Worm (Caenorhabditis elegans) whole organism, L4 larva: Measurements from ENCODE around the gene zip-5.

Experiments
- F37D6.2 ChIP-seq: sonication (generic microtip); optimal IDR thresholded peaks from 2 replicates; lab custom pipeline; 2016; ENCODE audit warnings: mild to moderate bottlenecking, missing genetic modification characterization, missing compliant biosample characterization
- T20F7.1 ChIP-seq: fragments of 200-800 bp; sonication (Bioruptor generic); optimal IDR thresholded peaks from 2 replicates; lab custom pipeline; 2018; ENCODE audit warnings: mild to moderate bottlenecking, missing genetic modification characterization, missing compliant biosample characterization
- T26A8.4 ChIP-seq: fragments of 200-800 bp; sonication (Bioruptor generic); IDR thresholded peaks from 2 replicates; pipeline ENCODE4 v1.3.6; 2022; ENCODE audit warnings: missing genetic modification characterization, missing compliant biosample characterization
- Y105C5A.15 ChIP-seq: fragments of 200-800 bp; sonication (Bioruptor generic); IDR thresholded peaks from 2 replicates; pipeline ENCODE4 v1.3.6; 2022; ENCODE audit warnings: missing genetic modification characterization, missing compliant biosample characterization
- ZK337.2 ChIP-seq: fragments of 200-800 bp; sonication (Bioruptor generic); IDR thresholded peaks from 2 replicates; pipeline ENCODE4 v1.3.6; 2022; ENCODE audit warnings: missing genetic modification reagents, missing genetic modification characterization, missing compliant biosample characterization
- aha-1 ChIP-seq: fragments of 150-350 bp; peaks from one replicate; lab custom pipeline; 2014; ENCODE audit warnings: missing biosample characterization, missing genetic modification characterization
- cey-2 ChIP-seq: sonication (generic microtip); optimal IDR thresholded peaks from 3 replicates; lab custom pipeline; 2017; ENCODE audit warnings: missing genetic modification characterization, mild to moderate bottlenecking, missing compliant biosample characterization, antibody characterized with exemption, borderline replicate concordance; ENCODE audit not compliant: insufficient read depth
- ctbp-1 ChIP-seq: fragments of 200-800 bp; sonication (Bioruptor generic); IDR thresholded peaks from 2 replicates; pipeline ENCODE4 v1.3.6; 2022; ENCODE audit warnings: missing genetic modification reagents, missing genetic modification characterization, missing compliant biosample characterization
- daf-16 ChIP-seq, 3 experiments: sonication (generic microtip); optimal IDR thresholded peaks; 2 replicates each; lab custom pipeline; 2016 to 2017; ENCODE audit warnings: missing genetic modification characterization in 3 of 3, missing genetic modification reagents in 3 of 3, mild to moderate bottlenecking in 2 of 3, missing compliant biosample characterization in 2 of 3, missing biosample characterization in 1 of 3, moderate library complexity in 1 of 3
- dmd-6 ChIP-seq: fragments of 200-800 bp; sonication (Bioruptor generic); IDR thresholded peaks from 2 replicates; pipeline ENCODE4 v1.3.6; 2022; ENCODE audit warnings: missing genetic modification reagents, missing genetic modification characterization, missing compliant biosample characterization
- dmd-9 ChIP-seq: fragments of 200-800 bp; sonication (Bioruptor generic); IDR thresholded peaks from 2 replicates; pipeline ENCODE4 v1.3.6; 2022; ENCODE audit warnings: missing genetic modification reagents, missing genetic modification characterization, missing compliant biosample characterization
- dpl-1 ChIP-seq: fragments of 150-350 bp; optimal IDR thresholded peaks from 2 replicates; lab custom pipeline; 2014; ENCODE audit warnings: missing biosample characterization, missing genetic modification reagents, missing genetic modification characterization
- duxl-1 ChIP-seq: sonication (generic microtip); optimal IDR thresholded peaks from 2 replicates; lab custom pipeline; 2016; ENCODE audit warnings: mild to moderate bottlenecking, missing genetic modification characterization, moderate library complexity, missing compliant biosample characterization; ENCODE audit not compliant: poor library complexity
- dve-1 ChIP-seq: sonication (generic microtip); optimal IDR thresholded peaks from 2 replicates; lab custom pipeline; 2017; ENCODE audit warnings: antibody characterized with exemption, mild to moderate bottlenecking, missing genetic modification characterization, missing compliant biosample characterization; ENCODE audit not compliant: insufficient read depth
- egl-27 ChIP-seq: sonication (generic microtip); optimal IDR thresholded peaks from 3 replicates; lab custom pipeline; 2017; ENCODE audit warnings: missing biosample characterization, missing genetic modification reagents, missing genetic modification characterization
- fkh-10 ChIP-seq: fragments of 150-350 bp; optimal IDR thresholded peaks from 2 replicates; lab custom pipeline; 2014; ENCODE audit warnings: missing biosample characterization, missing genetic modification reagents, missing genetic modification characterization
- gei-8 ChIP-seq: fragments of 200-800 bp; sonication (Bioruptor generic); optimal IDR thresholded peaks from 2 replicates; lab custom pipeline; 2018; ENCODE audit warnings: mild to moderate bottlenecking, missing genetic modification characterization, missing compliant biosample characterization
- hlh-30 ChIP-seq: sonication (generic microtip); optimal IDR thresholded peaks from 2 replicates; lab custom pipeline; 2017; ENCODE audit warnings: antibody characterized with exemption, mild to moderate bottlenecking, missing genetic modification characterization, missing compliant biosample characterization; ENCODE audit not compliant: insufficient read depth
- hmg-1.1 ChIP-seq: fragments of 200-800 bp; sonication (Bioruptor generic); IDR thresholded peaks from 2 replicates; pipeline ENCODE4 v1.3.6; 2022; ENCODE audit warnings: missing genetic modification reagents, missing genetic modification characterization, missing compliant biosample characterization
- lin-1 ChIP-seq: fragments of 200-800 bp; sonication (Bioruptor generic); IDR thresholded peaks from 2 replicates; pipeline ENCODE4 v1.3.6; 2022; ENCODE audit warnings: missing genetic modification reagents, missing genetic modification characterization, missing compliant biosample characterization
- lir-3 ChIP-seq: sonication (generic microtip); optimal IDR thresholded peaks from 2 replicates; lab custom pipeline; 2016; ENCODE audit warnings: mild to moderate bottlenecking, missing genetic modification characterization, missing compliant biosample characterization
- lsy-2 ChIP-seq, 2 experiments: fragments of 150-350 bp in 1 of 2; sonication (generic microtip) in 1 of 2; optimal IDR thresholded peaks; 2 replicates each; lab custom pipeline; 2014 to 2017; ENCODE audit warnings: missing biosample characterization in 2 of 2, missing genetic modification characterization in 2 of 2
- madf-5 ChIP-seq, 2 experiments: fragments of 200-800 bp; sonication (Bioruptor generic); IDR thresholded peaks; 2 replicates each; pipeline ENCODE4 v1.3.6; 2022; ENCODE audit warnings: missing compliant biosample characterization in 2 of 2, missing genetic modification characterization in 2 of 2
- mep-1 ChIP-seq: fragments of 150-350 bp; sonication (generic microtip); optimal IDR thresholded peaks from 3 replicates; lab custom pipeline; 2014; ENCODE audit warnings: missing biosample characterization, missing genetic modification characterization
- mes-2 ChIP-seq: sonication (generic microtip); optimal IDR thresholded peaks from 2 replicates; lab custom pipeline; 2016; ENCODE audit warnings: missing genotype, mild to moderate bottlenecking, missing genetic modification characterization, missing compliant biosample characterization; ENCODE audit not compliant: poor library complexity, severe bottlenecking
- mxl-3 ChIP-seq: fragments of 200-800 bp; sonication (Bioruptor generic); optimal IDR thresholded peaks from 2 replicates; lab custom pipeline; 2018; ENCODE audit warnings: mild to moderate bottlenecking, missing genetic modification characterization, missing compliant biosample characterization
- nhr-10 ChIP-seq: fragments of 150-350 bp; optimal IDR thresholded peaks from 2 replicates; lab custom pipeline; 2014; ENCODE audit warnings: missing biosample characterization, missing genetic modification characterization
- nhr-102 ChIP-seq: sonication (generic microtip); optimal IDR thresholded peaks from 2 replicates; lab custom pipeline; 2016; ENCODE audit warnings: mild to moderate bottlenecking, missing genetic modification characterization, moderate library complexity, missing compliant biosample characterization
- nhr-237 ChIP-seq: sonication (generic microtip); optimal IDR thresholded peaks from 2 replicates; lab custom pipeline; 2017; ENCODE audit warnings: missing biosample characterization, missing genetic modification characterization
- nhr-25 ChIP-seq: sonication (generic microtip); optimal IDR thresholded peaks from 2 replicates; lab custom pipeline; 2017; ENCODE audit warnings: missing genetic modification characterization, mild to moderate bottlenecking, missing compliant biosample characterization, antibody characterized with exemption, moderate library complexity, borderline replicate concordance; ENCODE audit not compliant: insufficient read depth
- nhr-42 ChIP-seq: fragments of 200-800 bp; sonication (Bioruptor generic); IDR thresholded peaks from 2 replicates; pipeline ENCODE4 v1.3.6; 2022; ENCODE audit warnings: missing genetic modification characterization, missing compliant biosample characterization
- nhr-48 ChIP-seq: sonication (generic microtip); optimal IDR thresholded peaks from 2 replicates; lab custom pipeline; 2016; ENCODE audit warnings: mild to moderate bottlenecking, missing genetic modification characterization, missing compliant biosample characterization
- nhr-77 ChIP-seq: fragments of 150-350 bp; optimal IDR thresholded peaks from 2 replicates; lab custom pipeline; 2014; ENCODE audit warnings: missing biosample characterization, missing genetic modification characterization
- pha-4 ChIP-seq, 2 experiments: fragments of 150-350 bp in 1 of 2; fragments of 200-800 bp in 1 of 2; sonication (Bioruptor generic) in 1 of 2; IDR thresholded peaks in 1 of 2; optimal IDR thresholded peaks in 1 of 2; 2 replicates each; pipeline versions ENCODE4 v1.3.6 to Lab custom; 2014 to 2022; ENCODE audit warnings: missing genetic modification characterization in 2 of 2, missing genetic modification reagents in 2 of 2, missing biosample characterization in 1 of 2, missing compliant biosample characterization in 1 of 2
- pqm-1 ChIP-seq: sonication (generic microtip); optimal IDR thresholded peaks from 2 replicates; lab custom pipeline; 2017; ENCODE audit warnings: missing biosample characterization, missing genetic modification characterization
- rbr-2 ChIP-seq: sonication (generic microtip); optimal IDR thresholded peaks from 2 replicates; lab custom pipeline; 2016; ENCODE audit warnings: missing genotype, missing genetic modification characterization, missing compliant biosample characterization
- set-16 ChIP-seq: fragments of 200-800 bp; sonication (Bioruptor generic); IDR thresholded peaks from 2 replicates; pipeline ENCODE4 v1.3.6; 2022; ENCODE audit warnings: missing genetic modification reagents, missing genetic modification characterization, missing compliant biosample characterization
- skn-1 ChIP-seq: fragments of 150-350 bp; optimal IDR thresholded peaks from 2 replicates; lab custom pipeline; 2014; ENCODE audit warnings: missing biosample characterization, missing genetic modification characterization
- snpc-1.2 ChIP-seq: fragments of 200-800 bp; sonication (Bioruptor generic); IDR thresholded peaks from 2 replicates; pipeline ENCODE4 v1.3.6; 2022; ENCODE audit warnings: missing genetic modification reagents, missing genetic modification characterization, missing compliant biosample characterization
- spr-1 ChIP-seq: sonication (generic microtip); optimal IDR thresholded peaks from 2 replicates; lab custom pipeline; 2016; ENCODE audit warnings: mild to moderate bottlenecking, missing genetic modification characterization, missing compliant biosample characterization
- unc-130 ChIP-seq: sonication (generic microtip); optimal IDR thresholded peaks from 2 replicates; lab custom pipeline; 2016; ENCODE audit warnings: missing genetic modification reagents, missing genetic modification characterization, missing compliant biosample characterization
- unc-62 ChIP-seq, 3 experiments: fragments of 150-350 bp in 1 of 3; sonication (generic microtip); optimal IDR thresholded peaks in 2 of 3; peaks in 1 of 3; 1 replicate in 1 of 3; 2 replicates in 2 of 3; lab custom pipeline; 2014 to 2017; ENCODE audit warnings: missing biosample characterization in 3 of 3, missing genetic modification characterization in 3 of 3, missing genetic modification reagents in 3 of 3, missing genotype in 1 of 3
- zag-1 ChIP-seq: fragments of 150-350 bp; optimal IDR thresholded peaks from 2 replicates; lab custom pipeline; 2014; ENCODE audit warnings: missing biosample characterization, missing genetic modification characterization
- zfp-2 ChIP-seq: sonication (generic microtip); optimal IDR thresholded peaks from 2 replicates; lab custom pipeline; 2016; ENCODE audit warnings: mild to moderate bottlenecking, missing genetic modification characterization, missing compliant biosample characterization

The zip-5 gene

DNA sequence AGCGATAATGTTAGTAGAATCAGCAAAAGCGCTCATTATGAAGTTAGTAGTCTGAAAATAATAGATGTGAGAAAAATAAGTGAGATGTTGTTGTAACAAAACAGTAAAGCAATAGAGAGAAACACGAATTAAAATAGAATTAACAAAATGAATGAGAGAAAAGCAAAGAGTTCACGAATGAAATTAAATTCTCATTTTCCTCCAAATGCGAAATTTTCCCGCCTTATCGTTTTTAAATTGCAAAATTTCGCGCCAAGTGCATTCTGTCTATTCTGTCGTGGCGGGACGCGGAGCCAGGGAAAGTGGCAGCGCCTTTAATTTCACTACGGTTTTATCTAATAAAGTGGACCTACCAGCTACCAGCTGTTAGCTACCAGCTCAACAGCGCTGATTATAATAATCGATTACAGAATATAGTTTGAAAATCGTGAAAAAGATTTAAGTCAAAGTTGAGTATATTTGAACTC is 47.9 kb downstream of the zip-5 start, which contains the start of gene nasp-2 (continued):
- TF ChIP-seq zag-1 (tag; lab: Kevin White, UChicago) (no peak), nhr-10 (no peak), nhr-77 (no peak), unc-130 (GFP tag; lab: Kevin White, UChicago) (peak; percentile 87), dmd-6 (GFP tag; lab: Robert Waterston, UW) (no peak), dpl-1 (GFP tag; lab: Kevin White, UChicago) (peak; percentile 63), dmd-9 (GFP tag; lab: Robert Waterston, UW) (0 out of 2 replicates have a peak, but pooled peaks have one; percentile 43), mes-2 (tag; lab: Kevin White, UChicago) (peak; percentile 63), nhr-102 (tag; lab: Kevin White, UChicago) (no peak), ctbp-1 (GFP tag; lab: Robert Waterston, UW) (no peak), lsy-2 (tag; optimal IDR thresholded peaks at IDR 0.05; lab: Kevin White, UChicago) (no peak)

DNA sequence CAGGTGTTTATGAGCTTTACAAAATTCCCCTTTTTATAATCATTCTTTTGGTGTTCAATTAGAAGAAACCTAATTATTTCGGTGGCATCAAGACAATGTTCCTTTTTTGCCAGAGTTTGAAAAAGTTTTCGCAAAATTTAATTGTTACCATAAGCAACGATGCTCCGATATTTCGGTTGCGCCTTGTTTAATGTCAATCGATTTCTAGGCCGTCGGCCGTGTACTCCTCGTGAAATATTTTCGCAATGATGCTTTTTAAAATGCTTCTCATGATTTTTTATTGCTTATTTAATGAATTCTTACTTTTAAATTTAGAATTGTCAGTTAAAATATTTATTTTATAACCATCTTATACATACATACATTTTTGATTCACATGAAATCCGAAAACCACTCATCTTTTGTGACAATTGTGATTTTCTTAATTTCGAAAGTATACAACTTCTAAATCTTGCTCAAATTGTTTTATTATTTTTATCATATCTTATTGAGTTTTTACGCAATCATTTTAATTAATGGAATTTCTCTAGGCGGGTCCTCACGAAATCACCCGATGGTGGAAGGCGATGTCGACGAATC is 48.8 kb downstream of the zip-5 start, which contains the start of gene C50B6.3:
TSS of gene C50B6.3 (plus strand) at position 529 of the 579 bp plus-strand sequence.
- peak; percentile 26 for TF ChIP-seq nhr-48 (tag; lab: Kevin White, UChicago)
- peak; percentile 9 for TF ChIP-seq nhr-102 (tag; lab: Kevin White, UChicago)
- peak; percentile 67 for TF ChIP-seq mep-1 (tag; lab: Kevin White, UChicago)
- no peak for TF ChIP-seq zfp-2 (tag; lab: Kevin White, UChicago)
- 0 out of 2 replicates have a peak, but pooled peaks have one; percentile 44 for TF ChIP-seq T26A8.4 (GFP tag; lab: Robert Waterston, UW)
- TF ChIP-seq rbr-2 (tag; lab: Kevin White, UChicago): peak; percentile 66
- no peak for TF ChIP-seq gei-8 (GFP tag; lab: Kevin White, UChicago)
- peak; percentile 5 for TF ChIP-seq nhr-25 (tag; lab: Kevin White, UChicago)
- TF ChIP-seq hmg-1.1 (GFP tag; lab: Robert Waterston, UW): peak; percentile 36; the same call in 1 of the 2 replicates
- TF ChIP-seq hlh-30: peak; percentile 65
- TF ChIP-seq unc-62 (GFP tag; optimal IDR thresholded peaks at IDR 0.05 in 1 of 2; lab: Kevin White, UChicago): peak in 1 of 2 experiments; percentile 90
- TF ChIP-seq unc-62 (tag; optimal IDR thresholded peaks at IDR 0.05; lab: Kevin White, UChicago): no peak
- TF ChIP-seq dmd-9 (GFP tag; lab: Robert Waterston, UW): peak; percentile 67; the same call in 1 of the 2 replicates
- peak; percentile 83 for TF ChIP-seq duxl-1
- TF ChIP-seq Y105C5A.15 (GFP tag; lab: Robert Waterston, UW): no peak
- TF ChIP-seq mes-2 (tag; lab: Kevin White, UChicago): peak; percentile 99
- TF ChIP-seq cey-2: no peak
- TF ChIP-seq set-16 (GFP tag; lab: Robert Waterston, UW): no peak
- TF ChIP-seq F37D6.2 (tag; lab: Kevin White, UChicago): peak; percentile 18
- peak; percentile 82 for TF ChIP-seq ZK337.2
- no peak for TF ChIP-seq nhr-237
- no peak for TF ChIP-seq fkh-10
- TF ChIP-seq pha-4 (GFP tag; IDR thresholded peaks at IDR 0.05; lab: Robert Waterston, UW): no peak
- TF ChIP-seq pha-4 (tag; optimal IDR thresholded peaks at IDR 0.05; lab: Kevin White, UChicago): no peak
- peak in 1 of 2 experiments; percentile 13 for TF ChIP-seq daf-16 (GFP tag; optimal IDR thresholded peaks at IDR 0.05; lab: Kevin White, UChicago)
- TF ChIP-seq daf-16 (tag; optimal IDR thresholded peaks at IDR 0.05; lab: Kevin White, UChicago): peak; percentile 28
- no peak for TF ChIP-seq lin-1
- peak; percentile 62 for TF ChIP-seq dmd-6 (GFP tag; lab: Robert Waterston, UW)
- TF ChIP-seq madf-5 (GFP tag; IDR thresholded peaks at IDR 0.05; lab: Robert Waterston, UW): no peak
- TF ChIP-seq dve-1 (tag; lab: Kevin White, UChicago): peak; percentile 80
- TF ChIP-seq T20F7.1 (GFP tag; lab: Kevin White, UChicago): peak; percentile 99
- no peak for TF ChIP-seq nhr-42 (GFP tag; lab: Robert Waterston, UW)
- no peak for TF ChIP-seq snpc-1.2 (GFP tag; lab: Robert Waterston, UW)
- peak; percentile 73 for TF ChIP-seq aha-1 (tag; lab: Kevin White, UChicago)
- TF ChIP-seq mxl-3 (GFP tag; lab: Kevin White, UChicago): no peak
- TF ChIP-seq spr-1: no peak
- no peak for TF ChIP-seq egl-27 (tag; lab: Kevin White, UChicago)
- peak; percentile 83 for TF ChIP-seq dpl-1 (GFP tag; lab: Kevin White, UChicago)
- TF ChIP-seq pqm-1 (tag; lab: Kevin White, UChicago): no peak
- TF ChIP-seq lir-3: no peak
- no peak for TF ChIP-seq skn-1 (tag; lab: Kevin White, UChicago)
